Fruit fly (Drosophila melanogaster) whole organism, prepupa: ENCODE results near the gene CG13008.

Experiments used
- CG11294 ChIP-seq: fragments of 200-800 bp; sonication (Bioruptor generic); IDR thresholded peaks from 2 replicates; pipeline ENCODE4 v1.3.6; 2022; ENCODE audit warnings: missing biosample characterization, missing genetic modification characterization
- CG16779 ChIP-seq: fragments of 200-800 bp; sonication (Bioruptor generic); optimal IDR thresholded peaks from 3 replicates; lab custom pipeline; 2017; ENCODE audit warnings: missing biosample characterization, mild to moderate bottlenecking, missing genetic modification characterization
- CG34406 ChIP-seq: fragments of 200-800 bp; sonication (Bioruptor generic); optimal IDR thresholded peaks from 3 replicates; lab custom pipeline; 2016; ENCODE audit warnings: missing biosample characterization, missing genetic modification characterization
- CG4318 ChIP-seq: fragments of 200-800 bp; sonication (Bioruptor generic); optimal IDR thresholded peaks from 3 replicates; lab custom pipeline; 2017; ENCODE audit warnings: missing biosample characterization, mild to moderate bottlenecking, missing genetic modification characterization
- CG6854 ChIP-seq: fragments of 200-800 bp; sonication (Bioruptor generic); optimal IDR thresholded peaks from 2 replicates; lab custom pipeline; 2017; ENCODE audit warnings: missing biosample characterization, mild to moderate bottlenecking, missing genetic modification characterization
- CG8119 ChIP-seq: fragments of 200-800 bp; sonication (Bioruptor generic); IDR thresholded peaks from 3 replicates; pipeline ENCODE4 v1.3.6; 2022; ENCODE audit warnings: missing biosample characterization, missing genetic modification characterization
- CG8632 ChIP-seq: fragments of 200-800 bp; sonication (Bioruptor generic); optimal IDR thresholded peaks from 3 replicates; lab custom pipeline; 2016; ENCODE audit warnings: missing biosample characterization, missing genetic modification characterization
- CG9139 ChIP-seq: fragments of 200-800 bp; sonication (Bioruptor generic); optimal IDR thresholded peaks from 3 replicates; lab custom pipeline; 2017; ENCODE audit warnings: missing biosample characterization, mild to moderate bottlenecking, missing genetic modification characterization
- Met ChIP-seq: fragments of 200-800 bp; sonication (Bioruptor generic); optimal IDR thresholded peaks from 3 replicates; lab custom pipeline; 2016; ENCODE audit warnings: missing biosample characterization, missing genetic modification characterization
- Sox14 ChIP-seq: fragments of 200-800 bp; sonication (Bioruptor generic); optimal IDR thresholded peaks from 3 replicates; lab custom pipeline; 2016; ENCODE audit warnings: missing biosample characterization, missing genetic modification characterization
- acj6 ChIP-seq: fragments of 200-800 bp; sonication (Bioruptor generic); optimal IDR thresholded peaks from 3 replicates; lab custom pipeline; 2016; ENCODE audit warnings: missing biosample characterization, missing genetic modification characterization
- cyc ChIP-seq: fragments of 200-800 bp; sonication (Bioruptor generic); optimal IDR thresholded peaks from 3 replicates; lab custom pipeline; 2016; ENCODE audit warnings: missing biosample characterization, missing genetic modification characterization
- eg ChIP-seq: fragments of 200-800 bp; sonication (Bioruptor generic); IDR thresholded peaks from 3 replicates; pipeline ENCODE4 v1.3.6; 2022; ENCODE audit warnings: missing biosample characterization, missing genetic modification characterization
- fd85E ChIP-seq: fragments of 200-800 bp; sonication (Bioruptor generic); optimal IDR thresholded peaks from 3 replicates; lab custom pipeline; 2016; ENCODE audit warnings: missing biosample characterization, missing genetic modification characterization
- fkh ChIP-seq: fragments of 200-800 bp; sonication (Bioruptor generic); optimal IDR thresholded peaks from 3 replicates; lab custom pipeline; 2017; ENCODE audit warnings: missing biosample characterization, mild to moderate bottlenecking, missing genetic modification characterization, moderate library complexity
- lz ChIP-seq: fragments of 200-800 bp; sonication (Bioruptor generic); optimal IDR thresholded peaks from 3 replicates; lab custom pipeline; 2016; ENCODE audit warnings: missing biosample characterization, missing genetic modification characterization
- ss ChIP-seq, 2 experiments: fragments of 200-800 bp; sonication (Bioruptor generic); optimal IDR thresholded peaks; 2 replicates in 1 of 2; 3 replicates in 1 of 2; lab custom pipeline; 2017 to 2018; ENCODE audit warnings: mild to moderate bottlenecking in 2 of 2, missing biosample characterization in 2 of 2, missing genetic modification characterization in 2 of 2, moderate library complexity in 1 of 2

Gene CG13008

dm6 chrX:16761531-16761930 lies 50.4 kb downstream of the CG13008 start (continued):
- peak; percentile 12 for TF ChIP-seq fd85E (GFP tag; lab: Kevin White, UChicago)
- TF ChIP-seq CG8119 (GFP tag; lab: Robert Waterston, UW): peak; percentile 66
- peak; percentile 19 for TF ChIP-seq CG4318 (GFP tag; lab: Kevin White, UChicago)
- TF ChIP-seq CG9139: no peak
- TF ChIP-seq fkh (GFP tag; lab: Kevin White, UChicago): no peak
- TF ChIP-seq acj6: peak; percentile 68
- TF ChIP-seq lz (GFP tag; lab: Kevin White, UChicago): peak; percentile 82
- TF ChIP-seq CG34406 (GFP tag; lab: Kevin White, UChicago): peak; percentile 66
- peak; percentile 80 for TF ChIP-seq Met (GFP tag; lab: Kevin White, UChicago)
- TF ChIP-seq cyc (GFP tag; lab: Kevin White, UChicago): peak; percentile 78
- TF ChIP-seq Sox14 (GFP tag; lab: Kevin White, UChicago): peak; percentile 73
- peak; percentile 63; the same call in 2 of the 3 replicates for TF ChIP-seq eg (GFP tag; lab: Robert Waterston, UW)
- TF ChIP-seq CG8632: peak; percentile 67
- TF ChIP-seq CG11294 (GFP tag; lab: Robert Waterston, UW): 0 out of 2 replicates have a peak, but pooled peaks have one; percentile 37
- no peak for TF ChIP-seq CG6854 (GFP tag; lab: Kevin White, UChicago)
- TF ChIP-seq CG16779 (tag; lab: Kevin White, UChicago): peak; percentile 5
- TF ChIP-seq ss (GFP tag; optimal IDR thresholded peaks at IDR 0.05; lab: Kevin White, UChicago): no peak
